Worm (Caenorhabditis elegans) whole organism, L3 larva: ENCODE results near the gene C16C8.4.
"Not testable (repeated sequence)": the region's sequence is repeated elsewhere in the genome, so short reads cannot be mapped to it uniquely, and the experiment has no call there.

Source experiments
- ceh-28 ChIP-seq: fragments of 150-350 bp; optimal IDR thresholded peaks from 2 replicates; lab custom pipeline; 2014; ENCODE audit warnings: missing biosample characterization, missing genetic modification reagents, missing genetic modification characterization
- daf-12 ChIP-seq: fragments of 150-350 bp; optimal IDR thresholded peaks from 2 replicates; lab custom pipeline; 2014; ENCODE audit warnings: missing biosample characterization, missing genetic modification reagents, missing genetic modification characterization
- egl-27 ChIP-seq: sonication (generic microtip); optimal IDR thresholded peaks from 4 replicates; lab custom pipeline; 2017; ENCODE audit warnings: missing biosample characterization, missing genetic modification reagents, missing genetic modification characterization
- elt-3 ChIP-seq, 3 experiments: fragments of 150-350 bp in 1 of 3; sonication (generic microtip) in 2 of 3; optimal IDR thresholded peaks; 2 replicates in 2 of 3; 4 replicates in 1 of 3; lab custom pipeline; 2014 to 2017; ENCODE audit warnings: missing biosample characterization in 3 of 3, missing genetic modification characterization in 3 of 3
- lin-39 ChIP-seq: fragments of 150-350 bp; optimal IDR thresholded peaks from 2 replicates; lab custom pipeline; 2018; ENCODE audit warnings: missing biosample characterization, missing genetic modification reagents, missing genetic modification characterization
- unc-62 ChIP-seq: fragments of 150-350 bp; sonication (generic microtip); optimal IDR thresholded peaks from 4 replicates; lab custom pipeline; 2014; ENCODE audit warnings: missing biosample characterization, missing genetic modification reagents, missing genetic modification characterization
- zag-1 ChIP-seq: fragments of 150-350 bp; optimal IDR thresholded peaks from 2 replicates; lab custom pipeline; 2014; ENCODE audit warnings: missing biosample characterization, missing genetic modification characterization
- ztf-11 ChIP-seq: fragments of 150-350 bp; optimal IDR thresholded peaks from 2 replicates; lab custom pipeline; 2014; ENCODE audit warnings: missing biosample characterization, missing genetic modification characterization

DNA sequence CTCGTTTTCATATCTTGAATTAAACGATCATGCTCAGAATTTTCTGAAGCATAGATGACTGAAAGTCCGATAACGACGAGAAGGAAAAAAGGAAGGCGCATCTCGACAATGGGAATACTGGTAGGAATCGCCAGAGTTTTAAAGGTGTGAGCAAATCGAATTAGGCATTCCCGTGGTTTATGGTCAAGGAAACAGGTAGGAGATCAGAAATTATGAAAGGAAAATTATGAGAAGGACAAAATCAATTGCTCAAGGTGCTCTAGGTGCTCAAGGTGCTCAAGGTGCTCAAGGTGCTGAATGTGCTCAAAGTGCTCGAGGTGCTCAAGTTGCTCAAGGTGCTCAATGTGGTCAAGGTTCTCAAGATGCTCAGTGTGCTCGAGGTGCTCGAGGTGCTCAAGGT lies 20.4 kb upstream of the C16C8.4 start, which contains the start of gene C16C8.10:
- not testable (repeated sequence) for TF ChIP-seq elt-3 (tag; optimal IDR thresholded peaks at IDR 0.05; lab: Kevin White, UChicago); lin-39 (tag; lab: Kevin White, UChicago); daf-12 (tag; lab: Kevin White, UChicago); ceh-28; ztf-11 (tag; lab: Kevin White, UChicago); unc-62 (GFP tag; lab: Kevin White, UChicago); zag-1 (tag; lab: Kevin White, UChicago); egl-27 (tag; lab: Kevin White, UChicago)
